Fruit fly (Drosophila melanogaster) whole organism, embryonic: ENCODE measurements around the gene CG1910.
A peak's percentile ranks its signal among the peaks of the same experiment; 100 is the strongest.

ENCODE experiments used
- Adf1 ChIP-seq: fragments of 200-800 bp; sonication (Bioruptor generic); IDR thresholded peaks from 2 replicates; pipeline ENCODE4 v1.3.6; 2022; ENCODE audit warnings: missing biosample characterization, missing genetic modification characterization
- Antp ChIP-seq: fragments of 200-800 bp; sonication (Bioruptor generic); optimal IDR thresholded peaks from 3 replicates; lab custom pipeline; 2016; ENCODE audit warnings: missing biosample characterization, missing genetic modification characterization
- Bdp1 ChIP-seq: fragments of 200-800 bp; sonication (Bioruptor generic); optimal IDR thresholded peaks from 3 replicates; lab custom pipeline; 2016; ENCODE audit warnings: missing biosample characterization, missing genetic modification characterization
- CG11398 ChIP-seq: fragments of 200-800 bp; sonication (Bioruptor generic); optimal IDR thresholded peaks from 2 replicates; lab custom pipeline; 2016; ENCODE audit warnings: missing biosample characterization, missing genetic modification characterization
- CG13775 ChIP-seq: fragments of 200-800 bp; sonication (Bioruptor generic); optimal IDR thresholded peaks from 3 replicates; lab custom pipeline; 2017; ENCODE audit warnings: missing biosample characterization, mild to moderate bottlenecking, missing genetic modification characterization
- CG15011 ChIP-seq: fragments of 200-800 bp; sonication (Bioruptor generic); optimal IDR thresholded peaks from 3 replicates; lab custom pipeline; 2018; ENCODE audit warnings: missing biosample characterization, mild to moderate bottlenecking, missing genetic modification characterization
- CG1602 ChIP-seq: fragments of 200-800 bp; sonication (Bioruptor generic); optimal IDR thresholded peaks from 3 replicates; lab custom pipeline; 2016; ENCODE audit warnings: missing biosample characterization, missing genetic modification characterization
- CG1647 ChIP-seq: fragments of 200-800 bp; sonication (Bioruptor generic); optimal IDR thresholded peaks from 3 replicates; lab custom pipeline; 2016; ENCODE audit warnings: missing biosample characterization, missing genetic modification characterization
- CG16813 ChIP-seq: fragments of 200-800 bp; sonication (Bioruptor generic); IDR thresholded peaks from 3 replicates; pipeline ENCODE4 v1.3.6; 2022; ENCODE audit warnings: missing biosample characterization, missing genetic modification characterization; ENCODE audit not compliant: partially characterized antibody
- CG17186 ChIP-seq: fragments of 200-800 bp; sonication (Bioruptor generic); optimal IDR thresholded peaks from 3 replicates; lab custom pipeline; 2017; ENCODE audit warnings: missing biosample characterization, missing genetic modification reagents, missing genetic modification characterization
- CG17829 ChIP-seq: fragments of 200-800 bp; optimal IDR thresholded peaks from 2 replicates; lab custom pipeline; 2019; ENCODE audit warnings: missing biosample characterization, mild to moderate bottlenecking, missing genetic modification characterization, moderate library complexity
- CG3281 ChIP-seq: fragments of 200-800 bp; sonication (Bioruptor generic); optimal IDR thresholded peaks from 3 replicates; lab custom pipeline; 2017; ENCODE audit warnings: missing biosample characterization, mild to moderate bottlenecking, missing genetic modification characterization
- CG4328 ChIP-seq: fragments of 200-800 bp; sonication (Bioruptor generic); optimal IDR thresholded peaks from 3 replicates; lab custom pipeline; 2017; ENCODE audit warnings: missing biosample characterization, missing genetic modification reagents, missing genetic modification characterization
- CG6813 ChIP-seq: fragments of 200-800 bp; sonication (Bioruptor generic); optimal IDR thresholded peaks from 2 replicates; lab custom pipeline; 2017; ENCODE audit warnings: missing biosample characterization, missing genetic modification characterization, mild to moderate bottlenecking, moderate library complexity, missing genetic modification reagents
- CG7839 ChIP-seq: fragments of 200-800 bp; sonication (Bioruptor generic); optimal IDR thresholded peaks from 3 replicates; lab custom pipeline; 2018; ENCODE audit warnings: missing biosample characterization, mild to moderate bottlenecking, missing genetic modification characterization, moderate library complexity
- CG8281 ChIP-seq: fragments of 200-800 bp; sonication (Bioruptor generic); optimal IDR thresholded peaks from 2 replicates; lab custom pipeline; 2018; ENCODE audit warnings: missing biosample characterization, mild to moderate bottlenecking, missing genetic modification characterization, moderate library complexity
- CG9215 ChIP-seq: fragments of 200-800 bp; sonication (Bioruptor generic); IDR thresholded peaks from 2 replicates; pipeline ENCODE4 v1.3.6; 2022; ENCODE audit warnings: missing biosample characterization, missing genetic modification characterization
- Chrac-16 ChIP-seq: fragments of 200-800 bp; sonication (Bioruptor generic); optimal IDR thresholded peaks from 3 replicates; lab custom pipeline; 2016; ENCODE audit warnings: missing biosample characterization, missing genetic modification characterization
- Dad ChIP-seq: fragments of 200-800 bp; sonication (Bioruptor generic); optimal IDR thresholded peaks from 3 replicates; lab custom pipeline; 2016; ENCODE audit warnings: missing biosample characterization, missing genetic modification characterization
- Deaf1 ChIP-seq: fragments of 200-800 bp; optimal IDR thresholded peaks from 3 replicates; lab custom pipeline; 2019; ENCODE audit warnings: missing biosample characterization, mild to moderate bottlenecking, missing genetic modification characterization, moderate library complexity
- Dek ChIP-seq: fragments of 200-800 bp; sonication (Bioruptor generic); optimal IDR thresholded peaks from 3 replicates; lab custom pipeline; 2019; ENCODE audit warnings: missing biosample characterization, mild to moderate bottlenecking, missing genetic modification characterization, moderate library complexity
- Dll ChIP-seq: fragments of 200-800 bp; sonication (Bioruptor generic); IDR thresholded peaks from 4 replicates; pipeline ENCODE4 v1.3.6; 2022; ENCODE audit warnings: missing biosample characterization, missing genetic modification characterization; ENCODE audit not compliant: partially characterized antibody
- ERR ChIP-seq: fragments of 200-800 bp; sonication (Bioruptor generic); optimal IDR thresholded peaks from 2 replicates; lab custom pipeline; 2016; ENCODE audit warnings: missing biosample characterization, missing genetic modification characterization
- Ets65A ChIP-seq: fragments of 200-800 bp; sonication (Bioruptor generic); peaks from one replicate; lab custom pipeline; 2016; ENCODE audit warnings: missing biosample characterization, missing genetic modification characterization
- Fer3 ChIP-seq: fragments of 200-800 bp; sonication (Bioruptor generic); optimal IDR thresholded peaks from 2 replicates; lab custom pipeline; 2018; ENCODE audit warnings: missing biosample characterization, mild to moderate bottlenecking, missing genetic modification characterization, moderate library complexity
- HLHmδ ChIP-seq: fragments of 200-800 bp; sonication (Bioruptor generic); optimal IDR thresholded peaks from 2 replicates; lab custom pipeline; 2018; ENCODE audit warnings: missing biosample characterization, mild to moderate bottlenecking, missing genetic modification characterization, moderate library complexity
- MBD-R2 ChIP-seq: fragments of 200-800 bp; sonication (Bioruptor generic); IDR thresholded peaks from 2 replicates; pipeline ENCODE4 v1.3.6; 2022; ENCODE audit warnings: missing biosample characterization, missing genetic modification characterization
- Nf-YA ChIP-seq: fragments of 200-800 bp; sonication (Bioruptor generic); IDR thresholded peaks from 2 replicates; pipeline ENCODE4 v1.3.6; 2022; ENCODE audit warnings: missing biosample characterization, missing genetic modification characterization
- Nf-YB ChIP-seq: fragments of 200-800 bp; sonication (Bioruptor generic); optimal IDR thresholded peaks from 3 replicates; lab custom pipeline; 2019; ENCODE audit warnings: missing biosample characterization, mild to moderate bottlenecking, missing genetic modification characterization, moderate library complexity
- Rx ChIP-seq: fragments of 200-800 bp; sonication (Bioruptor generic); IDR thresholded peaks from 2 replicates; pipeline ENCODE4 v1.3.6; 2022; ENCODE audit warnings: missing biosample characterization, missing genetic modification characterization
- ap ChIP-seq: fragments of 200-800 bp; sonication (Bioruptor generic); IDR thresholded peaks from 2 replicates; pipeline ENCODE4 v1.3.6; 2022; ENCODE audit warnings: missing biosample characterization, missing genetic modification characterization
- dan ChIP-seq: fragments of 200-800 bp; sonication (Bioruptor generic); IDR thresholded peaks from 2 replicates; pipeline ENCODE4 v1.3.6; 2022; ENCODE audit warnings: missing biosample characterization, missing genetic modification characterization
- dati ChIP-seq: fragments of 200-800 bp; sonication (Bioruptor generic); IDR thresholded peaks from 2 replicates; pipeline ENCODE4 v1.3.6; 2022; ENCODE audit warnings: missing biosample characterization, missing genetic modification characterization
- ind ChIP-seq: fragments of 200-800 bp; sonication (Bioruptor generic); optimal IDR thresholded peaks from 3 replicates; lab custom pipeline; 2016; ENCODE audit warnings: missing biosample characterization, missing genetic modification characterization
- kay ChIP-seq: fragments of 200-800 bp; sonication (Bioruptor generic); optimal IDR thresholded peaks from 2 replicates; lab custom pipeline; 2016; ENCODE audit warnings: missing biosample characterization, missing genetic modification characterization
- lab ChIP-seq: fragments of 200-800 bp; sonication (Bioruptor generic); optimal IDR thresholded peaks from 3 replicates; lab custom pipeline; 2017; ENCODE audit warnings: missing biosample characterization, missing genetic modification characterization, mild to moderate bottlenecking, moderate library complexity, missing genetic modification reagents
- lbe ChIP-seq: fragments of 200-800 bp; sonication (Bioruptor generic); optimal IDR thresholded peaks from 2 replicates; lab custom pipeline; 2016; ENCODE audit warnings: missing biosample characterization, mild to moderate bottlenecking, missing genetic modification characterization
- p53 ChIP-seq: fragments of 200-800 bp; sonication (Bioruptor generic); optimal IDR thresholded peaks from 2 replicates; lab custom pipeline; 2016; ENCODE audit warnings: missing biosample characterization, missing genetic modification characterization
- pfk ChIP-seq: fragments of 200-800 bp; sonication (Bioruptor generic); optimal IDR thresholded peaks from 2 replicates; lab custom pipeline; 2018; ENCODE audit warnings: missing biosample characterization, mild to moderate bottlenecking, missing genetic modification characterization, moderate library complexity
- run ChIP-seq: fragments of 200-800 bp; sonication (Bioruptor generic); optimal IDR thresholded peaks from 3 replicates; lab custom pipeline; 2018; ENCODE audit warnings: missing biosample characterization, mild to moderate bottlenecking, missing genetic modification characterization
- salm ChIP-seq: fragments of 200-800 bp; sonication (Bioruptor generic); optimal IDR thresholded peaks from 2 replicates; lab custom pipeline; 2018; ENCODE audit warnings: missing biosample characterization, mild to moderate bottlenecking, missing genetic modification characterization
- sc ChIP-seq, 3 experiments: fragments of >200 bp in 2 of 3; fragments of 200-800 bp in 1 of 3; sonication (Bioruptor generic) in 1 of 3; optimal IDR thresholded peaks; 2 replicates in 2 of 3; 3 replicates in 1 of 3; lab custom pipeline; 2017; ENCODE audit warnings: mild to moderate bottlenecking in 1 of 3, missing biosample characterization in 1 of 3, missing genetic modification characterization in 1 of 3, missing genetic modification reagents in 1 of 3
- sens ChIP-seq: fragments of 200-800 bp; sonication (Bioruptor generic); peaks from one replicate; lab custom pipeline; 2016; ENCODE audit warnings: missing biosample characterization, missing genetic modification characterization
- seq ChIP-seq: fragments of 200-800 bp; sonication (Bioruptor generic); IDR thresholded peaks from 2 replicates; pipeline ENCODE4 v1.3.6; 2022; ENCODE audit warnings: missing biosample characterization, missing genetic modification characterization
- slou ChIP-seq: fragments of 200-800 bp; sonication (Bioruptor generic); optimal IDR thresholded peaks from 3 replicates; lab custom pipeline; 2016; ENCODE audit warnings: missing biosample characterization, missing genetic modification characterization
- sna ChIP-seq: fragments of 200-800 bp; sonication (Bioruptor generic); IDR thresholded peaks from 2 replicates; pipeline ENCODE4 v1.3.6; 2022; ENCODE audit warnings: missing biosample characterization, missing genetic modification characterization; ENCODE audit not compliant: partially characterized antibody
- twi ChIP-seq: fragments of 200-800 bp; optimal IDR thresholded peaks from 2 replicates; lab custom pipeline; 2019; ENCODE audit warnings: missing biosample characterization, mild to moderate bottlenecking, missing genetic modification characterization, moderate library complexity
- vvl ChIP-seq: fragments of 200-800 bp; sonication (Bioruptor generic); IDR thresholded peaks from 2 replicates; pipeline ENCODE4 v1.3.6; 2022; ENCODE audit warnings: missing biosample characterization, missing genetic modification characterization
- zfh1 ChIP-seq: fragments of 200-800 bp; sonication (Bioruptor generic); IDR thresholded peaks from 3 replicates; pipeline ENCODE4 v1.3.6; 2022; ENCODE audit warnings: missing biosample characterization, missing genetic modification characterization

CG1910 gene

dm6 chr3R:31713306-31714123, 33.9 kb upstream of the CG1910 start, which contains the start of gene ttk (continued):
- no peak for TF ChIP-seq Bdp1 (GFP tag; lab: Kevin White, UChicago)
- TF ChIP-seq CG8281 (tag; lab: Kevin White, UChicago): no peak
- no peak for TF ChIP-seq CG16813 (GFP tag; lab: Robert Waterston, UW)
- TF ChIP-seq CG17829: no peak
- peak; percentile 0 for TF ChIP-seq Nf-YB
- peak; percentile 48 for TF ChIP-seq lbe (GFP tag; lab: Kevin White, UChicago)
- TF ChIP-seq Dll (GFP tag; lab: Robert Waterston, UW): peak; percentile 45; the same call in 2 of the 4 replicates
- TF ChIP-seq CG17186: no peak
- no peak for TF ChIP-seq sc (optimal IDR thresholded peaks at IDR 0.05; lab: Kevin White, UChicago)
- no peak for TF ChIP-seq sc (GFP tag; optimal IDR thresholded peaks at IDR 0.05; lab: Kevin White, UChicago)
- peak; percentile 2 for TF ChIP-seq lab
- no peak for TF ChIP-seq slou
- peak; percentile 19 for TF ChIP-seq CG6813 (GFP tag; lab: Kevin White, UChicago)
- no peak for TF ChIP-seq run (tag; lab: Kevin White, UChicago)
- TF ChIP-seq CG3281 (GFP tag; lab: Kevin White, UChicago): no peak
- TF ChIP-seq kay (GFP tag; lab: Kevin White, UChicago): no peak
- TF ChIP-seq Nf-YA (GFP tag; lab: Robert Waterston, UW): no peak
- no peak for TF ChIP-seq dan (GFP tag; lab: Robert Waterston, UW)
- TF ChIP-seq sna (GFP tag; lab: Robert Waterston, UW): peak; percentile 57; the same call in 1 of the 2 replicates
- TF ChIP-seq sens (GFP tag; lab: Kevin White, UChicago): peak; percentile 87
- TF ChIP-seq Chrac-16 (GFP tag; lab: Kevin White, UChicago): no peak
- TF ChIP-seq CG13775 (GFP tag; lab: Kevin White, UChicago): no peak
- TF ChIP-seq zfh1 (GFP tag; lab: Robert Waterston, UW): no peak
- TF ChIP-seq Rx (GFP tag; lab: Robert Waterston, UW): no peak
- TF ChIP-seq CG15011 (GFP tag; lab: Kevin White, UChicago): no peak
- TF ChIP-seq Antp: no peak
- peak; percentile 9 for TF ChIP-seq HLHmδ
- TF ChIP-seq MBD-R2 (GFP tag; lab: Robert Waterston, UW): no peak
- TF ChIP-seq salm: peak; percentile 15
- no peak for TF ChIP-seq Dek (tag; lab: Kevin White, UChicago)
- TF ChIP-seq CG9215 (GFP tag; lab: Robert Waterston, UW): no peak
- peak; percentile 36; the same call in 1 of the 2 replicates for TF ChIP-seq seq (GFP tag; lab: Robert Waterston, UW)
- no peak for TF ChIP-seq CG7839 (tag; lab: Kevin White, UChicago)
- TF ChIP-seq pfk: no peak
- no peak for TF ChIP-seq CG1647
- TF ChIP-seq CG11398 (GFP tag; lab: Kevin White, UChicago): no peak
- TF ChIP-seq Fer3: no peak
- TF ChIP-seq twi (tag; lab: Kevin White, UChicago): no peak
- TF ChIP-seq Dad (GFP tag; lab: Kevin White, UChicago): peak; percentile 3
- no peak for TF ChIP-seq dati
- TF ChIP-seq CG1602: no peak
- TF ChIP-seq ap: no peak
- TF ChIP-seq ind (GFP tag; lab: Kevin White, UChicago): no peak
- TF ChIP-seq Ets65A (GFP tag; lab: Kevin White, UChicago): no peak
- peak; percentile 35; the same call in 1 of the 2 replicates for TF ChIP-seq vvl
- no peak for TF ChIP-seq p53 (GFP tag; lab: Kevin White, UChicago)
- peak; percentile 78 for TF ChIP-seq Adf1
- peak; percentile 87 for TF ChIP-seq Deaf1 (tag; lab: Kevin White, UChicago)
- no peak for TF ChIP-seq ERR
- TF ChIP-seq CG4328 (GFP tag; lab: Kevin White, UChicago): peak; percentile 17
